Fruit fly (Drosophila melanogaster) whole organism, pupa: ENCODE data around the gene Pk34A.
A peak's percentile ranks its signal among the peaks of the same experiment; 100 is the strongest.

Source experiments
- CG10348 ChIP-seq: fragments of 200-800 bp; sonication (Bioruptor generic); IDR thresholded peaks from 2 replicates; pipeline ENCODE4 v1.3.6; 2022; ENCODE audit warnings: missing biosample characterization, missing genetic modification characterization
- CG12605 ChIP-seq: fragments of 200-800 bp; sonication (Bioruptor generic); IDR thresholded peaks from 2 replicates; pipeline ENCODE4 v1.3.6; 2022; ENCODE audit warnings: missing biosample characterization, missing genetic modification characterization
- CG13204 ChIP-seq: fragments of 200-800 bp; sonication (Bioruptor generic); optimal IDR thresholded peaks from 2 replicates; lab custom pipeline; 2018; ENCODE audit warnings: missing biosample characterization, mild to moderate bottlenecking, missing genetic modification characterization, moderate library complexity
- CG14655 ChIP-seq: fragments of 200-800 bp; sonication (Bioruptor generic); optimal IDR thresholded peaks from 3 replicates; lab custom pipeline; 2017; ENCODE audit warnings: mild to moderate bottlenecking, missing biosample characterization, missing genetic modification reagents, missing genetic modification characterization
- CG15710 ChIP-seq: fragments of 200-800 bp; sonication (Bioruptor generic); optimal IDR thresholded peaks from 2 replicates; lab custom pipeline; 2018; ENCODE audit warnings: missing biosample characterization, mild to moderate bottlenecking, missing genetic modification characterization, moderate library complexity
- CG17806 ChIP-seq: fragments of 200-800 bp; sonication (Bioruptor generic); optimal IDR thresholded peaks from 2 replicates; lab custom pipeline; 2018; ENCODE audit warnings: missing biosample characterization, mild to moderate bottlenecking, missing genetic modification characterization, moderate library complexity
- CG32121 ChIP-seq: fragments of 200-800 bp; sonication (Bioruptor generic); IDR thresholded peaks from 2 replicates; pipeline ENCODE4 v1.3.6; 2022; ENCODE audit warnings: missing biosample characterization, missing genetic modification characterization
- CG34367 ChIP-seq: fragments of 200-800 bp; sonication (Bioruptor generic); optimal IDR thresholded peaks from 2 replicates; lab custom pipeline; 2018; ENCODE audit warnings: missing biosample characterization, mild to moderate bottlenecking, missing genetic modification characterization
- CG4496 ChIP-seq: fragments of 200-800 bp; sonication (Bioruptor generic); IDR thresholded peaks from 3 replicates; pipeline ENCODE4 v1.3.6; 2022; ENCODE audit warnings: missing biosample characterization, missing genetic modification characterization
- CG8159 ChIP-seq: fragments of 200-800 bp; sonication (Bioruptor generic); optimal IDR thresholded peaks from 3 replicates; lab custom pipeline; 2018; ENCODE audit warnings: missing biosample characterization, mild to moderate bottlenecking, missing genetic modification characterization, moderate library complexity
- CG8301 ChIP-seq: fragments of 200-800 bp; sonication (Bioruptor generic); optimal IDR thresholded peaks from 2 replicates; lab custom pipeline; 2018; ENCODE audit warnings: missing biosample characterization, mild to moderate bottlenecking, missing genetic modification characterization
- CG9948 ChIP-seq: fragments of 200-800 bp; sonication (Bioruptor generic); optimal IDR thresholded peaks from 2 replicates; lab custom pipeline; 2018; ENCODE audit warnings: missing biosample characterization, mild to moderate bottlenecking, missing genetic modification characterization, moderate library complexity
- D1 ChIP-seq: fragments of 200-800 bp; sonication (Bioruptor generic); optimal IDR thresholded peaks from 2 replicates; lab custom pipeline; 2018; ENCODE audit warnings: missing biosample characterization, mild to moderate bottlenecking, missing genetic modification characterization, moderate library complexity
- EcR ChIP-seq: fragments of 200-800 bp; sonication (Bioruptor generic); optimal IDR thresholded peaks from 3 replicates; lab custom pipeline; 2019; ENCODE audit warnings: missing biosample characterization, missing genetic modification characterization, mild to moderate bottlenecking, moderate library complexity, missing genetic modification reagents
- Ets98B ChIP-seq: fragments of 200-800 bp; sonication (Bioruptor generic); IDR thresholded peaks from 2 replicates; pipeline ENCODE4 v1.3.6; 2022; ENCODE audit warnings: missing biosample characterization, missing genetic modification characterization
- Pif1A ChIP-seq: fragments of 200-800 bp; sonication (Bioruptor generic); optimal IDR thresholded peaks from 3 replicates; lab custom pipeline; 2016; ENCODE audit warnings: missing biosample characterization, missing genetic modification characterization
- Pif1B ChIP-seq: fragments of 200-800 bp; sonication (Bioruptor generic); optimal IDR thresholded peaks from 3 replicates; lab custom pipeline; 2016; ENCODE audit warnings: missing biosample characterization, missing genetic modification characterization
- Snoo ChIP-seq: fragments of 200-800 bp; sonication (Bioruptor generic); optimal IDR thresholded peaks from 3 replicates; lab custom pipeline; 2017; ENCODE audit warnings: missing biosample characterization, mild to moderate bottlenecking, missing genetic modification characterization, inconsistent platforms
- fd96Ca ChIP-seq: fragments of 200-800 bp; sonication (Bioruptor generic); IDR thresholded peaks from 3 replicates; pipeline ENCODE4 v1.3.6; 2022; ENCODE audit warnings: missing biosample characterization, missing genetic modification characterization
- gl ChIP-seq: fragments of 200-800 bp; sonication (Bioruptor generic); optimal IDR thresholded peaks from 2 replicates; lab custom pipeline; 2018; ENCODE audit warnings: missing biosample characterization, mild to moderate bottlenecking, missing genetic modification characterization
- rn ChIP-seq: fragments of 200-800 bp; sonication (Bioruptor generic); IDR thresholded peaks from 2 replicates; pipeline ENCODE4 v1.3.6; 2022; ENCODE audit warnings: missing biosample characterization, missing genetic modification characterization

The Pk34A gene

dm6 chr2L:13190534-13190933 lies 31.9 kb downstream of the Pk34A start:
- TF ChIP-seq EcR (GFP tag; lab: Kevin White, UChicago) (peak; percentile 91), Ets98B (no peak)

- TF ChIP-seq CG17806 (no peak), Snoo (tag; lab: Kevin White, UChicago) (no peak), Ets98B (no peak), D1 (tag; lab: Kevin White, UChicago) (no peak), rn (no peak), gl (tag; lab: Kevin White, UChicago) (no peak), CG32121 (GFP tag; lab: Robert Waterston, UW) (no peak), CG13204 (GFP tag; lab: Kevin White, UChicago) (no peak), CG34367 (tag; lab: Kevin White, UChicago) (no peak), CG8301 (no peak), CG10348 (GFP tag; lab: Robert Waterston, UW) (no peak), CG4496 (GFP tag; lab: Robert Waterston, UW) (no peak), Pif1B (GFP tag; lab: Kevin White, UChicago) (no peak)
These were observed 32.6 kb downstream of the Pk34A start for dm6 chr2L:13191052-13191678.

- TF ChIP-seq Ets98B (peak; percentile 60), fd96Ca (peak; percentile 71), CG17806 (no peak), EcR (GFP tag; lab: Kevin White, UChicago) (peak; percentile 28), CG10348 (GFP tag; lab: Robert Waterston, UW) (no peak), Snoo (tag; lab: Kevin White, UChicago) (peak; percentile 53), CG4496 (GFP tag; lab: Robert Waterston, UW) (peak; percentile 59; the same call in 1 of the 3 replicates), D1 (tag; lab: Kevin White, UChicago) (no peak), rn (peak; percentile 42; the same call in 1 of the 2 replicates), gl (tag; lab: Kevin White, UChicago) (no peak), CG14655 (GFP tag; lab: Kevin White, UChicago) (no peak), CG15710 (tag; lab: Kevin White, UChicago) (peak; percentile 56), CG32121 (GFP tag; lab: Robert Waterston, UW) (peak; percentile 56; the same call in 1 of the 2 replicates), CG13204 (GFP tag; lab: Kevin White, UChicago) (no peak), CG34367 (tag; lab: Kevin White, UChicago) (no peak), CG8159 (no peak), CG12605 (GFP tag; lab: Robert Waterston, UW) (no peak), Pif1A (no peak), CG8301 (no peak), Pif1B (GFP tag; lab: Kevin White, UChicago) (no peak), CG9948 (no peak)
- TF ChIP-seq, all 21 proteins: peak for 8
These were observed 33.3 kb downstream of the Pk34A start, which contains the start of the genes CG16974 and Edem2 for dm6 chr2L:13191894-13192293. CG16974 (minus strand) TSS chr2L:13191979. Edem2 (plus strand) TSS chr2L:13192201.

- no peak for TF ChIP-seq CG9948
- TF ChIP-seq CG17806 = no peak
- no peak for TF ChIP-seq gl (tag; lab: Kevin White, UChicago)
- no peak for TF ChIP-seq CG10348 (GFP tag; lab: Robert Waterston, UW)
- no peak for TF ChIP-seq rn
- TF ChIP-seq CG12605 (GFP tag; lab: Robert Waterston, UW) = no peak
- no peak for TF ChIP-seq CG8301
- no peak for TF ChIP-seq fd96Ca
- TF ChIP-seq CG34367 (tag; lab: Kevin White, UChicago) = no peak
- no peak for TF ChIP-seq CG4496 (GFP tag; lab: Robert Waterston, UW)
- no peak for TF ChIP-seq D1 (tag; lab: Kevin White, UChicago)
- no peak for TF ChIP-seq CG32121 (GFP tag; lab: Robert Waterston, UW)
- TF ChIP-seq CG8159 = no peak
- no peak for TF ChIP-seq CG13204 (GFP tag; lab: Kevin White, UChicago)
These were observed 37.2 kb downstream of the Pk34A start for dm6 chr2L:13195822-13196221.

dm6 chr2L:13202960-13203436 lies 44.4 kb downstream of the Pk34A start, which contains the start of gene CG16972:
CG16972 (minus strand) TSS chr2L:13203295.
- TF ChIP-seq CG14655 (GFP tag; lab: Kevin White, UChicago) = no peak
- TF ChIP-seq CG8301 = no peak
- peak; percentile 7; the same call in 1 of the 2 replicates for TF ChIP-seq CG12605 (GFP tag; lab: Robert Waterston, UW)

- no peak for TF ChIP-seq CG8301
- TF ChIP-seq CG34367 (tag; lab: Kevin White, UChicago) = no peak
- TF ChIP-seq rn = no peak
- peak; percentile 38; the same call in 1 of the 3 replicates for TF ChIP-seq fd96Ca
- no peak for TF ChIP-seq CG17806
- no peak for TF ChIP-seq CG4496 (GFP tag; lab: Robert Waterston, UW)
- no peak for TF ChIP-seq CG14655 (GFP tag; lab: Kevin White, UChicago)
- TF ChIP-seq D1 (tag; lab: Kevin White, UChicago) = no peak
- peak; percentile 52 for TF ChIP-seq EcR (GFP tag; lab: Kevin White, UChicago)
- peak; percentile 28 for TF ChIP-seq CG15710 (tag; lab: Kevin White, UChicago)
- TF ChIP-seq Ets98B = peak; percentile 54; the same call in 1 of the 2 replicates
- TF ChIP-seq CG8159 = no peak
- peak; percentile 7 for TF ChIP-seq gl (tag; lab: Kevin White, UChicago)
- peak; percentile 62 for TF ChIP-seq CG12605 (GFP tag; lab: Robert Waterston, UW)
- TF ChIP-seq Pif1A = no peak
These were observed 45.0 kb downstream of the Pk34A start, which contains the start of gene Pect for dm6 chr2L:13203437-13204137. Pect (plus strand) TSS chr2L:13203762.
